Fruit fly (Drosophila melanogaster) whole organism, embryonic: ENCODE data around the gene CG15356.
A peak's percentile ranks its signal among the peaks of the same experiment; 100 is the strongest.

Source experiments
- Abd-B ChIP-seq: fragments of 200-800 bp; sonication (Bioruptor generic); optimal IDR thresholded peaks from 2 replicates; lab custom pipeline; 2018; ENCODE audit warnings: missing biosample characterization, mild to moderate bottlenecking, missing genetic modification characterization, moderate library complexity
- Atf-2 ChIP-seq: fragments of 200-800 bp; sonication (Bioruptor generic); optimal IDR thresholded peaks from 2 replicates; lab custom pipeline; 2016; ENCODE audit warnings: missing biosample characterization, missing genetic modification characterization
- CG10147 ChIP-seq: fragments of 200-800 bp; sonication (Bioruptor generic); optimal IDR thresholded peaks from 2 replicates; lab custom pipeline; 2019; ENCODE audit warnings: missing biosample characterization, mild to moderate bottlenecking, missing genetic modification characterization, moderate library complexity
- CG10543 ChIP-seq: fragments of 200-800 bp; sonication (Bioruptor generic); optimal IDR thresholded peaks from 3 replicates; lab custom pipeline; 2017; ENCODE audit warnings: missing biosample characterization, mild to moderate bottlenecking, missing genetic modification characterization, moderate library complexity
- CG11696 ChIP-seq: fragments of 200-800 bp; sonication (Bioruptor generic); IDR thresholded peaks from 2 replicates; pipeline ENCODE4 v1.3.6; 2022; ENCODE audit warnings: missing biosample characterization, missing genetic modification characterization
- CG12155 ChIP-seq: fragments of 200-800 bp; sonication (Bioruptor generic); optimal IDR thresholded peaks from 3 replicates; lab custom pipeline; 2016; ENCODE audit warnings: missing biosample characterization, missing genetic modification characterization
- CG12236 ChIP-seq: fragments of 200-800 bp; sonication (Bioruptor generic); optimal IDR thresholded peaks from 2 replicates; lab custom pipeline; 2016; ENCODE audit warnings: missing biosample characterization, missing genetic modification characterization
- CG15011 ChIP-seq: fragments of 200-800 bp; sonication (Bioruptor generic); optimal IDR thresholded peaks from 3 replicates; lab custom pipeline; 2018; ENCODE audit warnings: missing biosample characterization, mild to moderate bottlenecking, missing genetic modification characterization
- CG17568 ChIP-seq: fragments of 200-800 bp; sonication (Bioruptor generic); optimal IDR thresholded peaks from 2 replicates; lab custom pipeline; 2018; ENCODE audit warnings: missing biosample characterization, mild to moderate bottlenecking, missing genetic modification characterization, moderate library complexity
- CG1792 ChIP-seq: fragments of 200-800 bp; sonication (Bioruptor generic); optimal IDR thresholded peaks from 2 replicates; lab custom pipeline; 2016; ENCODE audit warnings: missing biosample characterization, missing genetic modification characterization
- CG18764 ChIP-seq: fragments of 200-800 bp; sonication (Bioruptor generic); optimal IDR thresholded peaks from 3 replicates; lab custom pipeline; 2016; ENCODE audit warnings: missing biosample characterization, missing genetic modification characterization
- CG2129 ChIP-seq: fragments of 200-800 bp; sonication (Bioruptor generic); IDR thresholded peaks from 2 replicates; pipeline ENCODE4 v1.3.6; 2022; ENCODE audit warnings: missing biosample characterization, missing genetic modification characterization; ENCODE audit not compliant: partially characterized antibody
- CG2199 ChIP-seq: fragments of 200-800 bp; sonication (Bioruptor generic); IDR thresholded peaks from 3 replicates; pipeline ENCODE4 v1.3.6; 2022; ENCODE audit warnings: missing biosample characterization, missing genetic modification characterization
- CG30431 ChIP-seq: fragments of 200-800 bp; sonication (Bioruptor generic); optimal IDR thresholded peaks from 2 replicates; lab custom pipeline; 2017; ENCODE audit warnings: missing biosample characterization, missing genetic modification characterization
- CG3281 ChIP-seq: fragments of 200-800 bp; sonication (Bioruptor generic); optimal IDR thresholded peaks from 3 replicates; lab custom pipeline; 2017; ENCODE audit warnings: missing biosample characterization, mild to moderate bottlenecking, missing genetic modification characterization
- CG4404 ChIP-seq: fragments of 200-800 bp; sonication (Bioruptor generic); IDR thresholded peaks from 2 replicates; pipeline ENCODE4 v1.3.6; 2022; ENCODE audit warnings: missing biosample characterization, missing genetic modification characterization
- CG6689 ChIP-seq: fragments of 200-800 bp; sonication (Bioruptor generic); IDR thresholded peaks from 2 replicates; pipeline ENCODE4 v1.3.6; 2022; ENCODE audit warnings: missing biosample characterization, missing genetic modification characterization
- CG7372 ChIP-seq: fragments of 200-800 bp; sonication (Bioruptor generic); IDR thresholded peaks from 2 replicates; pipeline ENCODE4 v1.3.6; 2022; ENCODE audit warnings: missing biosample characterization, missing genetic modification characterization
- CG8359 ChIP-seq: fragments of 200-800 bp; sonication (Bioruptor generic); optimal IDR thresholded peaks from 2 replicates; lab custom pipeline; 2017; ENCODE audit warnings: missing biosample characterization, mild to moderate bottlenecking, missing genetic modification characterization, borderline replicate concordance
- CG9797 ChIP-seq: fragments of 200-800 bp; sonication (Bioruptor generic); optimal IDR thresholded peaks from 3 replicates; lab custom pipeline; 2018; ENCODE audit warnings: missing biosample characterization, mild to moderate bottlenecking, missing genetic modification characterization
- CG9932 ChIP-seq: fragments of 200-800 bp; sonication (Bioruptor generic); IDR thresholded peaks from 2 replicates; pipeline ENCODE4 v1.3.6; 2022; ENCODE audit warnings: missing biosample characterization, missing genetic modification characterization
- Chrac-16 ChIP-seq: fragments of 200-800 bp; sonication (Bioruptor generic); optimal IDR thresholded peaks from 3 replicates; lab custom pipeline; 2016; ENCODE audit warnings: missing biosample characterization, missing genetic modification characterization
- Dip3 ChIP-seq: fragments of 200-800 bp; sonication (Bioruptor generic); optimal IDR thresholded peaks from 3 replicates; lab custom pipeline; 2016; ENCODE audit warnings: missing biosample characterization, missing genetic modification characterization
- Doc3 ChIP-seq: fragments of 200-800 bp; sonication (Bioruptor generic); IDR thresholded peaks from 3 replicates; pipeline ENCODE4 v1.3.6; 2022; ENCODE audit warnings: missing biosample characterization, missing genetic modification characterization; ENCODE audit not compliant: partially characterized antibody
- Dref ChIP-seq: fragments of 200-800 bp; sonication (Bioruptor generic); IDR thresholded peaks from 2 replicates; pipeline ENCODE4 v1.3.6; 2022; ENCODE audit warnings: missing biosample characterization, missing genetic modification characterization
- E2f1 ChIP-seq: fragments of 200-800 bp; sonication (Bioruptor generic); IDR thresholded peaks from 2 replicates; pipeline ENCODE4 v1.3.6; 2022; ENCODE audit warnings: missing biosample characterization, missing genetic modification characterization
- Hmr ChIP-seq: fragments of 200-800 bp; sonication (Bioruptor generic); optimal IDR thresholded peaks from 3 replicates; lab custom pipeline; 2017; ENCODE audit warnings: mild to moderate bottlenecking, missing biosample characterization, missing genetic modification reagents, missing genetic modification characterization
- Lpt ChIP-seq: fragments of >200 bp; optimal IDR thresholded peaks from 2 replicates; lab custom pipeline; 2018; ENCODE audit warnings: missing biosample characterization, missing genetic modification characterization
- Myb ChIP-seq: fragments of 200-800 bp; sonication (Bioruptor generic); optimal IDR thresholded peaks from 2 replicates; lab custom pipeline; 2016; ENCODE audit warnings: missing biosample characterization, missing genetic modification characterization
- NC2β ChIP-seq: fragments of 200-800 bp; sonication (Bioruptor generic); optimal IDR thresholded peaks from 2 replicates; lab custom pipeline; 2016; ENCODE audit warnings: missing biosample characterization, missing genetic modification characterization
- Ssrp ChIP-seq: fragments of 200-800 bp; sonication (Bioruptor generic); optimal IDR thresholded peaks from 2 replicates; lab custom pipeline; 2018; ENCODE audit warnings: missing biosample characterization, mild to moderate bottlenecking, missing genetic modification characterization, moderate library complexity
- ab ChIP-seq: fragments of 200-800 bp; sonication (Bioruptor generic); optimal IDR thresholded peaks from 2 replicates; lab custom pipeline; 2016; ENCODE audit warnings: missing biosample characterization, missing genetic modification characterization
- bowl ChIP-seq: fragments of 200-800 bp; sonication (Bioruptor generic); IDR thresholded peaks from 2 replicates; pipeline ENCODE4 v1.3.6; 2022; ENCODE audit warnings: missing biosample characterization, missing genetic modification characterization
- chm ChIP-seq: fragments of 200-800 bp; sonication (Bioruptor generic); IDR thresholded peaks from 2 replicates; pipeline ENCODE4 v1.3.6; 2022; ENCODE audit warnings: missing biosample characterization, missing genetic modification characterization
- dmrt99B ChIP-seq: fragments of 200-800 bp; sonication (Bioruptor generic); optimal IDR thresholded peaks from 2 replicates; lab custom pipeline; 2018; ENCODE audit warnings: missing biosample characterization, mild to moderate bottlenecking, missing genetic modification characterization, moderate library complexity
- dpn ChIP-seq, 2 experiments: fragments of 200-800 bp; sonication (Bioruptor generic); optimal IDR thresholded peaks; 3 replicates each; lab custom pipeline; 2016; ENCODE audit warnings: missing biosample characterization in 2 of 2, missing genetic modification characterization in 2 of 2
- jigr1 ChIP-seq: fragments of 200-800 bp; sonication (Bioruptor generic); IDR thresholded peaks from 3 replicates; pipeline ENCODE4 v1.3.6; 2022; ENCODE audit warnings: missing biosample characterization, missing genetic modification characterization
- mam ChIP-seq: fragments of 200-800 bp; sonication (Bioruptor generic); optimal IDR thresholded peaks from 3 replicates; lab custom pipeline; 2016; ENCODE audit warnings: missing biosample characterization, missing genetic modification characterization
- mirr ChIP-seq: fragments of 200-800 bp; sonication (Bioruptor generic); optimal IDR thresholded peaks from 3 replicates; lab custom pipeline; 2018; ENCODE audit warnings: missing biosample characterization, mild to moderate bottlenecking, missing genetic modification characterization
- nerfin-2 ChIP-seq: fragments of 200-800 bp; sonication (Bioruptor generic); IDR thresholded peaks from 2 replicates; pipeline ENCODE4 v1.3.6; 2022; ENCODE audit warnings: missing biosample characterization, missing genetic modification characterization; ENCODE audit not compliant: partially characterized antibody
- pan ChIP-seq, 4 experiments: fragments of >200 bp in 3 of 4; fragments of 200-800 bp in 1 of 4; sonication (Bioruptor generic) in 1 of 4; optimal IDR thresholded peaks in 3 of 4; IDR thresholded peaks in 1 of 4; 2 replicates each; pipeline versions ENCODE4 v1.3.6 to Lab custom; 2017 to 2022; ENCODE audit warnings: missing biosample characterization in 2 of 4, missing genetic modification characterization in 2 of 4, mixed read lengths in 1 of 4
- pzg ChIP-seq: fragments of 200-800 bp; sonication (Bioruptor generic); optimal IDR thresholded peaks from 3 replicates; lab custom pipeline; 2018; ENCODE audit warnings: missing biosample characterization, mild to moderate bottlenecking, missing genetic modification characterization, moderate library complexity
- rib ChIP-seq: fragments of 200-800 bp; sonication (Bioruptor generic); IDR thresholded peaks from 2 replicates; pipeline ENCODE4 v1.3.6; 2022; ENCODE audit warnings: missing biosample characterization, missing genetic modification characterization
- stc ChIP-seq: fragments of 200-800 bp; sonication (Bioruptor generic); IDR thresholded peaks from 2 replicates; pipeline ENCODE4 v1.3.6; 2022; ENCODE audit warnings: missing biosample characterization, missing genetic modification characterization
- stwl ChIP-seq: fragments of 200-800 bp; sonication (Bioruptor generic); optimal IDR thresholded peaks from 3 replicates; lab custom pipeline; 2018; ENCODE audit warnings: missing biosample characterization, mild to moderate bottlenecking, missing genetic modification characterization, moderate library complexity
- trh ChIP-seq: fragments of 200-800 bp; sonication (Bioruptor generic); optimal IDR thresholded peaks from 2 replicates; lab custom pipeline; 2016; ENCODE audit warnings: missing biosample characterization, missing genetic modification characterization
- tup ChIP-seq: fragments of 200-800 bp; sonication (Bioruptor generic); optimal IDR thresholded peaks from 2 replicates; lab custom pipeline; 2016; ENCODE audit warnings: missing biosample characterization, mild to moderate bottlenecking, missing genetic modification characterization, moderate library complexity
- vnd ChIP-seq: fragments of 200-800 bp; sonication (Bioruptor generic); IDR thresholded peaks from 3 replicates; pipeline ENCODE4 v1.3.6; 2022; ENCODE audit warnings: missing biosample characterization, missing genetic modification characterization; ENCODE audit not compliant: partially characterized antibody
- wek ChIP-seq: fragments of 200-800 bp; sonication (Bioruptor generic); optimal IDR thresholded peaks from 3 replicates; lab custom pipeline; 2018; ENCODE audit warnings: missing biosample characterization, mild to moderate bottlenecking, missing genetic modification characterization, moderate library complexity
- zf30C ChIP-seq: fragments of 200-800 bp; sonication (Bioruptor generic); optimal IDR thresholded peaks from 3 replicates; lab custom pipeline; 2018; ENCODE audit warnings: missing biosample characterization, mild to moderate bottlenecking, missing genetic modification characterization

The CG15356 gene

dm6 chr2L:1981726-1982367, 1.3 kb upstream of the CG15356 start, which contains the start of gene CG7289 (continued):
- TF ChIP-seq vnd (GFP tag; lab: Robert Waterston, UW), result peak; percentile 11; the same call in 1 of the 3 replicates
- no peak for TF ChIP-seq chm
- no peak for TF ChIP-seq CG6689
- no peak for TF ChIP-seq CG1792 (GFP tag; lab: Kevin White, UChicago)
- no peak for TF ChIP-seq nerfin-2 (GFP tag; lab: Robert Waterston, UW)
- TF ChIP-seq wek (GFP tag; lab: Kevin White, UChicago), result no peak
- TF ChIP-seq CG3281 (GFP tag; lab: Kevin White, UChicago), result no peak
- TF ChIP-seq dpn (GFP tag; optimal IDR thresholded peaks at IDR 0.05; lab: Kevin White, UChicago), result peak in 1 of 2 experiments; percentile 28
- peak; percentile 48; the same call in 1 of the 2 replicates for TF ChIP-seq CG9932 (GFP tag; lab: Robert Waterston, UW)
- no peak for TF ChIP-seq CG15011 (GFP tag; lab: Kevin White, UChicago)
- peak; percentile 75 for TF ChIP-seq Dref
- no peak for TF ChIP-seq ab (GFP tag; lab: Kevin White, UChicago)
- no peak for TF ChIP-seq Hmr
- TF ChIP-seq CG18764 (GFP tag; lab: Kevin White, UChicago), result no peak
- no peak for TF ChIP-seq CG2129 (GFP tag; lab: Robert Waterston, UW)
- TF ChIP-seq CG8359, result no peak
- TF ChIP-seq Lpt, result no peak
- TF ChIP-seq pan (optimal IDR thresholded peaks at IDR 0.05; lab: Kevin White, UChicago), result peak in 1 of 2 experiments; percentile 28
- TF ChIP-seq pan (GFP tag; optimal IDR thresholded peaks at IDR 0.05 in 1 of 2, IDR thresholded peaks at IDR 0.05 in 1 of 2), result peak in 1 of 2 experiments; percentile 34
- TF ChIP-seq bowl, result no peak
- peak; percentile 12 for TF ChIP-seq mam (GFP tag; lab: Kevin White, UChicago)
- TF ChIP-seq Atf-2 (GFP tag; lab: Kevin White, UChicago), result no peak
- no peak for TF ChIP-seq dmrt99B
- TF ChIP-seq CG12236 (GFP tag; lab: Kevin White, UChicago), result no peak
- TF ChIP-seq CG9797 (GFP tag; lab: Kevin White, UChicago), result no peak
- TF ChIP-seq zf30C (GFP tag; lab: Kevin White, UChicago), result no peak
- no peak for TF ChIP-seq CG4404 (GFP tag; lab: Robert Waterston, UW)
- no peak for TF ChIP-seq Chrac-16 (GFP tag; lab: Kevin White, UChicago)
- no peak for TF ChIP-seq CG11696
- TF ChIP-seq Ssrp, result no peak
- TF ChIP-seq CG2199 (GFP tag; lab: Robert Waterston, UW), result no peak
- TF ChIP-seq stwl (tag; lab: Kevin White, UChicago), result peak; percentile 75
- TF ChIP-seq tup (GFP tag; lab: Kevin White, UChicago), result no peak
- no peak for TF ChIP-seq rib (GFP tag; lab: Robert Waterston, UW)
- no peak for TF ChIP-seq NC2β (GFP tag; lab: Kevin White, UChicago)
- TF ChIP-seq CG10147, result no peak
- TF ChIP-seq Myb (GFP tag; lab: Kevin White, UChicago), result no peak
- no peak for TF ChIP-seq stc (GFP tag; lab: Robert Waterston, UW)
- no peak for TF ChIP-seq E2f1 (GFP tag; lab: Robert Waterston, UW)
- TF ChIP-seq CG17568 (GFP tag; lab: Kevin White, UChicago), result no peak
- TF ChIP-seq Doc3 (GFP tag; lab: Robert Waterston, UW), result peak; percentile 48
- no peak for TF ChIP-seq CG7372 (GFP tag; lab: Robert Waterston, UW)
- no peak for TF ChIP-seq trh
- TF ChIP-seq Abd-B (GFP tag; lab: Kevin White, UChicago), result no peak
- TF ChIP-seq jigr1 (GFP tag; lab: Robert Waterston, UW), result no peak
- TF ChIP-seq pzg (GFP tag; lab: Kevin White, UChicago), result peak; percentile 55
- peak; percentile 5 for TF ChIP-seq CG12155 (GFP tag; lab: Kevin White, UChicago)
- TF ChIP-seq Dip3 (GFP tag; lab: Kevin White, UChicago), result no peak
- TF ChIP-seq mirr, result no peak
- TF ChIP-seq CG10543, result no peak
- no peak for TF ChIP-seq CG30431 (GFP tag; lab: Kevin White, UChicago)
